Worm (Caenorhabditis elegans) whole organism, L1 larva: ENCODE data around the gene metl-9.

Experiments
- C16A3.4 ChIP-seq: fragments of 150-350 bp; optimal IDR thresholded peaks from 2 replicates; lab custom pipeline; 2014; ENCODE audit warnings: missing biosample characterization, missing genetic modification characterization
- Y116A8C.19 ChIP-seq: sonication (generic microtip); optimal IDR thresholded peaks from 2 replicates; lab custom pipeline; 2016; ENCODE audit warnings: missing compliant biosample characterization, missing genetic modification characterization, borderline replicate concordance
- aha-1 ChIP-seq: fragments of 150-350 bp; optimal IDR thresholded peaks from 2 replicates; lab custom pipeline; 2014; ENCODE audit warnings: missing biosample characterization, missing genetic modification characterization
- blmp-1 ChIP-seq: fragments of 150-350 bp; optimal IDR thresholded peaks from 2 replicates; lab custom pipeline; 2014; ENCODE audit warnings: missing biosample characterization, missing genetic modification characterization
- ceh-63 ChIP-seq: fragments of 200-800 bp; sonication (Bioruptor generic); optimal IDR thresholded peaks from 2 replicates; lab custom pipeline; 2018; ENCODE audit warnings: mild to moderate bottlenecking, missing genetic modification characterization, missing compliant biosample characterization
- dsc-1 ChIP-seq: sonication (generic microtip); optimal IDR thresholded peaks from 2 replicates; lab custom pipeline; 2016; ENCODE audit warnings: mild to moderate bottlenecking, missing genetic modification characterization, missing compliant biosample characterization
- efl-1 ChIP-seq, 4 experiments: fragments of 150-350 bp; optimal IDR thresholded peaks in 3 of 4; peaks in 1 of 4; 1 replicate in 1 of 4; 2 replicates in 3 of 4; lab custom pipeline; 2014; ENCODE audit warnings: missing biosample characterization in 2 of 4, missing genetic modification characterization in 2 of 4, missing genetic modification reagents in 2 of 4
- efl-3 ChIP-seq: fragments of 200-800 bp; sonication (Bioruptor generic); optimal IDR thresholded peaks from 2 replicates; lab custom pipeline; 2018; ENCODE audit warnings: mild to moderate bottlenecking, missing genetic modification characterization, missing compliant biosample characterization
- egl-27 ChIP-seq, 2 experiments: fragments of 150-350 bp in 1 of 2; sonication (generic microtip); optimal IDR thresholded peaks; 3 replicates each; lab custom pipeline; 2017 to 2018; ENCODE audit warnings: missing biosample characterization in 2 of 2, missing genetic modification characterization in 2 of 2, missing genetic modification reagents in 2 of 2
- elt-3 ChIP-seq, 6 experiments: fragments of 150-350 bp in 1 of 6; sonication (generic microtip); optimal IDR thresholded peaks; 2 replicates each; lab custom pipeline; 2017 to 2018; ENCODE audit warnings: missing biosample characterization in 6 of 6, missing genetic modification characterization in 6 of 6, inconsistent platforms in 1 of 6
- fkh-10 ChIP-seq: sonication (generic microtip); optimal IDR thresholded peaks from 2 replicates; lab custom pipeline; 2017; ENCODE audit warnings: missing biosample characterization, missing genetic modification reagents, missing genetic modification characterization
- irx-1 ChIP-seq: sonication (generic microtip); optimal IDR thresholded peaks from 2 replicates; lab custom pipeline; 2016; ENCODE audit warnings: missing genetic modification characterization, missing compliant biosample characterization
- isw-1 ChIP-seq: fragments of 200-800 bp; sonication (Bioruptor generic); IDR thresholded peaks from 2 replicates; pipeline ENCODE4 v1.3.6; 2022; ENCODE audit warnings: missing genetic modification characterization, missing compliant biosample characterization
- lin-14 ChIP-seq: fragments of 200-800 bp; sonication (Bioruptor generic); optimal IDR thresholded peaks from 2 replicates; lab custom pipeline; 2018; ENCODE audit warnings: mild to moderate bottlenecking, missing genetic modification characterization, moderate library complexity, missing compliant biosample characterization
- lin-15B ChIP-seq: fragments of 150-350 bp; sonication (generic microtip); optimal IDR thresholded peaks from 3 replicates; lab custom pipeline; 2014; ENCODE audit warnings: missing biosample characterization, missing genetic modification characterization
- lsy-2 ChIP-seq, 2 experiments: fragments of 150-350 bp; optimal IDR thresholded peaks; 2 replicates each; lab custom pipeline; 2014; ENCODE audit warnings: missing biosample characterization in 2 of 2, missing genetic modification characterization in 2 of 2
- mab-9 ChIP-seq: fragments of 200-800 bp; sonication (Bioruptor generic); IDR thresholded peaks from 2 replicates; pipeline ENCODE4 v1.3.6; 2022; ENCODE audit warnings: missing genetic modification reagents, missing genetic modification characterization, missing compliant biosample characterization
- mef-2 ChIP-seq: fragments of 150-350 bp; optimal IDR thresholded peaks from 2 replicates; lab custom pipeline; 2014; ENCODE audit warnings: missing biosample characterization, missing genetic modification characterization
- mep-1 ChIP-seq: fragments of 150-350 bp; optimal IDR thresholded peaks from 2 replicates; lab custom pipeline; 2014; ENCODE audit warnings: missing biosample characterization, missing genetic modification characterization
- rnt-1 ChIP-seq: sonication (generic microtip); optimal IDR thresholded peaks from 2 replicates; lab custom pipeline; 2016; ENCODE audit warnings: mild to moderate bottlenecking, missing genetic modification characterization, moderate library complexity, missing compliant biosample characterization
- skn-1 ChIP-seq: fragments of 150-350 bp; optimal IDR thresholded peaks from 2 replicates; lab custom pipeline; 2014; ENCODE audit warnings: missing biosample characterization, missing genetic modification characterization
- snpc-4 ChIP-seq: fragments of 150-350 bp; optimal IDR thresholded peaks from 2 replicates; lab custom pipeline; 2014; ENCODE audit warnings: missing biosample characterization, missing genetic modification characterization
- sox-4 ChIP-seq: sonication (generic microtip); optimal IDR thresholded peaks from 2 replicates; lab custom pipeline; 2016; ENCODE audit warnings: missing genetic modification characterization, missing compliant biosample characterization
- sptf-1 ChIP-seq: fragments of 150-350 bp; optimal IDR thresholded peaks from 2 replicates; lab custom pipeline; 2014; ENCODE audit warnings: missing biosample characterization, missing genetic modification characterization
- sup-37 ChIP-seq: fragments of 200-800 bp; sonication (Bioruptor generic); optimal IDR thresholded peaks from 2 replicates; lab custom pipeline; 2018; ENCODE audit warnings: mild to moderate bottlenecking, missing genetic modification characterization, missing compliant biosample characterization
- swsn-7 ChIP-seq: sonication (generic microtip); optimal IDR thresholded peaks from 2 replicates; lab custom pipeline; 2016; ENCODE audit warnings: missing genetic modification characterization, missing compliant biosample characterization
- tlp-1 ChIP-seq: fragments of 150-350 bp; optimal IDR thresholded peaks from 2 replicates; lab custom pipeline; 2014; ENCODE audit warnings: missing biosample characterization, missing genetic modification characterization
- unc-30 ChIP-seq: sonication (generic microtip); optimal IDR thresholded peaks from 2 replicates; lab custom pipeline; 2017; ENCODE audit warnings: missing biosample characterization, missing genetic modification characterization
- unc-62 ChIP-seq: fragments of 150-350 bp; optimal IDR thresholded peaks from 2 replicates; lab custom pipeline; 2014; ENCODE audit warnings: missing biosample characterization, missing genetic modification reagents, missing genetic modification characterization
- xbp-1 ChIP-seq: sonication (generic microtip); optimal IDR thresholded peaks from 2 replicates; lab custom pipeline; 2016; ENCODE audit warnings: missing genetic modification characterization, missing compliant biosample characterization
- zag-1 ChIP-seq: fragments of 150-350 bp; optimal IDR thresholded peaks from 2 replicates; lab custom pipeline; 2014; ENCODE audit warnings: missing biosample characterization, missing genetic modification characterization
- zip-4 ChIP-seq: fragments of 200-800 bp; sonication (Bioruptor generic); optimal IDR thresholded peaks from 2 replicates; lab custom pipeline; 2018; ENCODE audit warnings: mild to moderate bottlenecking, missing genetic modification characterization, moderate library complexity, missing compliant biosample characterization

metl-9 gene

DNA sequence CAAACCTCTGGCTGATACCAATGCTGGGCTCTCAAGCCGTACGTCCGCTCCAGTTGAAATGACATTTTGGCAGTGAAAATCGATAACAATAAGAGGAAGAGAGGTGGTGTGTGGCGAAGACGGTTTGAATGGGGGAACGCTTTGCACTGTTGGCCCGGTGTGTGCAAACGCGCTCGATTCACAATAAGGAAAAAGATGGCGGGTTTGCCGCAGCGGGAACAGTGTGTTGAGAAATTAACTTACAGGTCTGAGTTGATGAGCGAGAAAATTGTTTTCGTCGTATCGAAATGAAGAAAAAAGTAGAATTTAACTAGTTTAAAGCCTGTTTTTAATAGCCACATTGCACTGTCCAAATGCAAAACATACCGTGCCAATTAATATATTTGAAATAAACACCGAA, at the start of gene metl-9:
Gene metl-9 (minus strand): TSS at position 101 of the 400 bp plus-strand sequence.
- no peak for TF ChIP-seq efl-1 (optimal IDR thresholded peaks at IDR 0.05; lab: Kevin White, UChicago)
- TF ChIP-seq efl-1 (GFP tag; optimal IDR thresholded peaks at IDR 0.05 in 1 of 2; lab: Kevin White, UChicago) = peak in 1 of 2 experiments; percentile 37
- peak; percentile 9 for TF ChIP-seq lin-14 (GFP tag; lab: Kevin White, UChicago)
- no peak for TF ChIP-seq mep-1 (tag; lab: Kevin White, UChicago)
- TF ChIP-seq ceh-63 (GFP tag; lab: Kevin White, UChicago) = no peak
- TF ChIP-seq sup-37 (GFP tag; lab: Kevin White, UChicago) = no peak

DNA sequence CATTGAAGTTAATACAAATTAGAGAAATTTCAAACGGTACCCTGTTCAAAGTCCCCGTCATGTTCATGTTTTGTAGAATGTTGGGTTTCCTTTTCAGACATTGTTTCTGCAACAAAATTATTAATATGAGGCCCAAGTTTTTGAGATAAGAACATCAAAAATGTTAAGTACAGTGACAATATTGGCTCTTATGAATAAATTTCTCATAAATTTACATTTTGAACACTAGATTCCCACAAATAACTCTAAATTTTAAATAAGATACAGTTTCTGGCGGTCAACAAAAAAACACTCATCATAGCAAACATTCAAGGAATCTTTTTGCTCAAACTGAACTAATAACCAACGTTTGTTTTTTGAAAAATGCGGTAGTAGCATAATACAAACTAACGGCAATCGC, 47.3 kb upstream of the metl-9 start, which contains the start of gene H28G03.3:
Gene H28G03.3 (minus strand): TSS at position 101 of the 400 bp plus-strand sequence.
- TF ChIP-seq aha-1 (tag; lab: Kevin White, UChicago) (no peak), elt-3 (tag; optimal IDR thresholded peaks at IDR 0.05; lab: Kevin White, UChicago) (no peak), skn-1 (no peak), isw-1 (no peak), efl-3 (GFP tag; lab: Kevin White, UChicago) (no peak), blmp-1 (no peak), unc-62 (no peak), zip-4 (GFP tag; lab: Kevin White, UChicago) (no peak), sox-4 (tag; lab: Kevin White, UChicago) (no peak), Y116A8C.19 (no peak), sptf-1 (tag; lab: Kevin White, UChicago) (no peak), swsn-7 (no peak), C16A3.4 (tag; lab: Kevin White, UChicago) (no peak), fkh-10 (GFP tag; lab: Kevin White, UChicago) (no peak), efl-1 (optimal IDR thresholded peaks at IDR 0.05; lab: Kevin White, UChicago) (no peak), efl-1 (GFP tag; optimal IDR thresholded peaks at IDR 0.05 in 1 of 2; lab: Kevin White, UChicago) (no peak), tlp-1 (no peak), egl-27 (tag; optimal IDR thresholded peaks at IDR 0.05; lab: Kevin White, UChicago) (no peak)

- TF ChIP-seq efl-1 (optimal IDR thresholded peaks at IDR 0.05; lab: Kevin White, UChicago) (no peak), efl-1 (GFP tag; optimal IDR thresholded peaks at IDR 0.05 in 1 of 2; lab: Kevin White, UChicago) (peak in 1 of 2 experiments; percentile 66), xbp-1 (tag; lab: Kevin White, UChicago) (no peak)
- TF ChIP-seq, all 84 proteins: peak for 1
Measured at ce11 chrX:5218323-5218722, 39.4 kb upstream of the metl-9 start.

ce11 chrX:5216063-5216462, 37.1 kb upstream of the metl-9 start, which contains the start of gene hrpa-2:
TSS of gene hrpa-2 (plus strand) at chrX:5216363.
- TF ChIP-seq dsc-1 (tag; lab: Kevin White, UChicago) = no peak
- TF ChIP-seq zag-1 (tag; lab: Kevin White, UChicago) = no peak
- TF ChIP-seq lsy-2 (tag; optimal IDR thresholded peaks at IDR 0.05; lab: Kevin White, UChicago) = no peak
- TF ChIP-seq unc-30 (tag; lab: Kevin White, UChicago) = no peak
- TF ChIP-seq mef-2 (tag; lab: Kevin White, UChicago) = no peak
- no peak for TF ChIP-seq lin-15B (tag; lab: Kevin White, UChicago)
- TF ChIP-seq Y116A8C.19 = no peak
- TF ChIP-seq egl-27 (tag; optimal IDR thresholded peaks at IDR 0.05; lab: Kevin White, UChicago) = no peak
- no peak for TF ChIP-seq swsn-7

ce11 chrX:5214790-5215189, 35.8 kb upstream of the metl-9 start:
- TF ChIP-seq rnt-1 (tag; lab: Kevin White, UChicago) (no peak), mef-2 (tag; lab: Kevin White, UChicago) (no peak), efl-1 (optimal IDR thresholded peaks at IDR 0.05; lab: Kevin White, UChicago) (no peak), efl-1 (GFP tag; optimal IDR thresholded peaks at IDR 0.05 in 1 of 2; lab: Kevin White, UChicago) (peak in 1 of 2 experiments; percentile 17), blmp-1 (no peak), mab-9 (0 out of 2 replicates have a peak, but pooled peaks have one; percentile 14), snpc-4 (tag; lab: Kevin White, UChicago) (no peak), irx-1 (tag; lab: Kevin White, UChicago) (no peak), dsc-1 (tag; lab: Kevin White, UChicago) (no peak)
